Fruit fly (Drosophila melanogaster) whole organism, embryonic: ENCODE measurements around the gene Tim9b.
A peak's percentile ranks its signal among the peaks of the same experiment; 100 is the strongest.

Experiments
- Ada2b ChIP-seq: fragments of 200-800 bp; sonication (Bioruptor generic); IDR thresholded peaks from 2 replicates; pipeline ENCODE4 v1.3.6; 2022; ENCODE audit warnings: missing biosample characterization, missing genetic modification characterization
- Atf3 ChIP-seq: fragments of 200-800 bp; sonication (Bioruptor generic); optimal IDR thresholded peaks from 3 replicates; lab custom pipeline; 2016; ENCODE audit warnings: missing biosample characterization, missing genetic modification characterization
- CG10274 ChIP-seq: fragments of 200-800 bp; sonication (Bioruptor generic); optimal IDR thresholded peaks from 3 replicates; lab custom pipeline; 2017; ENCODE audit warnings: missing biosample characterization, mild to moderate bottlenecking, missing genetic modification characterization
- CG10431 ChIP-seq: fragments of 200-800 bp; sonication (Bioruptor generic); optimal IDR thresholded peaks from 3 replicates; lab custom pipeline; 2018; ENCODE audit warnings: missing biosample characterization, mild to moderate bottlenecking, missing genetic modification characterization
- CG10543 ChIP-seq: fragments of 200-800 bp; sonication (Bioruptor generic); optimal IDR thresholded peaks from 3 replicates; lab custom pipeline; 2017; ENCODE audit warnings: missing biosample characterization, mild to moderate bottlenecking, missing genetic modification characterization, moderate library complexity
- CG11723 ChIP-seq: fragments of 200-800 bp; sonication (Bioruptor generic); optimal IDR thresholded peaks from 2 replicates; lab custom pipeline; 2017; ENCODE audit warnings: missing biosample characterization, mild to moderate bottlenecking, missing genetic modification characterization
- CG1602 ChIP-seq: fragments of 200-800 bp; sonication (Bioruptor generic); optimal IDR thresholded peaks from 3 replicates; lab custom pipeline; 2016; ENCODE audit warnings: missing biosample characterization, missing genetic modification characterization
- CG1832 ChIP-seq: fragments of 200-800 bp; sonication (Bioruptor generic); optimal IDR thresholded peaks from 2 replicates; lab custom pipeline; 2017; ENCODE audit warnings: missing biosample characterization, mild to moderate bottlenecking, missing genetic modification characterization, inconsistent platforms
- CG2120 ChIP-seq: fragments of 200-800 bp; sonication (Bioruptor generic); optimal IDR thresholded peaks from 3 replicates; lab custom pipeline; 2016; ENCODE audit warnings: missing biosample characterization, missing genetic modification characterization
- CG2678 ChIP-seq: fragments of 200-800 bp; sonication (Bioruptor generic); optimal IDR thresholded peaks from 3 replicates; lab custom pipeline; 2019; ENCODE audit warnings: missing biosample characterization, mild to moderate bottlenecking, missing genetic modification characterization, moderate library complexity
- CG32772 ChIP-seq: fragments of 200-800 bp; sonication (Bioruptor generic); IDR thresholded peaks from 2 replicates; pipeline ENCODE4 v1.3.6; 2022; ENCODE audit warnings: missing biosample characterization, missing genetic modification characterization
- CG3838 ChIP-seq: fragments of 200-800 bp; sonication (Bioruptor generic); optimal IDR thresholded peaks from 3 replicates; lab custom pipeline; 2016; ENCODE audit warnings: missing biosample characterization, missing genetic modification characterization
- CG4282 ChIP-seq: fragments of 200-800 bp; sonication (Bioruptor generic); optimal IDR thresholded peaks from 2 replicates; lab custom pipeline; 2016; ENCODE audit warnings: missing biosample characterization, missing genetic modification characterization
- CG4617 ChIP-seq: fragments of 200-800 bp; sonication (Bioruptor generic); optimal IDR thresholded peaks from 3 replicates; lab custom pipeline; 2016; ENCODE audit warnings: missing biosample characterization, missing genetic modification characterization, borderline replicate concordance
- CG4820 ChIP-seq: fragments of 200-800 bp; sonication (Bioruptor generic); optimal IDR thresholded peaks from 3 replicates; lab custom pipeline; 2016; ENCODE audit warnings: missing biosample characterization, missing genetic modification characterization
- CG6683 ChIP-seq: fragments of 200-800 bp; sonication (Bioruptor generic); optimal IDR thresholded peaks from 2 replicates; lab custom pipeline; 2017; ENCODE audit warnings: missing biosample characterization, mild to moderate bottlenecking, missing genetic modification characterization, missing genetic modification reagents
- CG6813 ChIP-seq: fragments of 200-800 bp; sonication (Bioruptor generic); optimal IDR thresholded peaks from 2 replicates; lab custom pipeline; 2017; ENCODE audit warnings: missing biosample characterization, missing genetic modification characterization, mild to moderate bottlenecking, moderate library complexity, missing genetic modification reagents
- CG7786 ChIP-seq: fragments of 200-800 bp; sonication (Bioruptor generic); optimal IDR thresholded peaks from 2 replicates; lab custom pipeline; 2016; ENCODE audit warnings: missing biosample characterization, missing genetic modification characterization
- CG7928 ChIP-seq: fragments of 200-800 bp; sonication (Bioruptor generic); optimal IDR thresholded peaks from 2 replicates; lab custom pipeline; 2017; ENCODE audit warnings: missing biosample characterization, mild to moderate bottlenecking, missing genetic modification characterization
- CG8478 ChIP-seq: fragments of >200 bp; optimal IDR thresholded peaks from 2 replicates; lab custom pipeline; 2018
- CG9215 ChIP-seq: fragments of 200-800 bp; sonication (Bioruptor generic); IDR thresholded peaks from 2 replicates; pipeline ENCODE4 v1.3.6; 2022; ENCODE audit warnings: missing biosample characterization, missing genetic modification characterization
- Dbx ChIP-seq: fragments of 200-800 bp; sonication (Bioruptor generic); IDR thresholded peaks from 3 replicates; pipeline ENCODE4 v1.3.6; 2022; ENCODE audit warnings: missing biosample characterization, missing genetic modification characterization
- Dref ChIP-seq: fragments of 200-800 bp; sonication (Bioruptor generic); IDR thresholded peaks from 2 replicates; pipeline ENCODE4 v1.3.6; 2022; ENCODE audit warnings: missing biosample characterization, missing genetic modification characterization
- E2f1 ChIP-seq: fragments of 200-800 bp; sonication (Bioruptor generic); IDR thresholded peaks from 2 replicates; pipeline ENCODE4 v1.3.6; 2022; ENCODE audit warnings: missing biosample characterization, missing genetic modification characterization
- Ets97D ChIP-seq: fragments of 200-800 bp; sonication (Bioruptor generic); optimal IDR thresholded peaks from 3 replicates; lab custom pipeline; 2016; ENCODE audit warnings: missing biosample characterization, missing genetic modification characterization
- H15 ChIP-seq: fragments of 200-800 bp; sonication (Bioruptor generic); IDR thresholded peaks from 3 replicates; pipeline ENCODE4 v1.3.6; 2022; ENCODE audit warnings: missing biosample characterization, missing genetic modification characterization
- Hand ChIP-seq: fragments of 200-800 bp; sonication (Bioruptor generic); optimal IDR thresholded peaks from 2 replicates; lab custom pipeline; 2017; ENCODE audit warnings: mild to moderate bottlenecking, missing biosample characterization, missing genetic modification reagents, missing genetic modification characterization
- HmgD ChIP-seq: fragments of 200-800 bp; sonication (Bioruptor generic); optimal IDR thresholded peaks from 3 replicates; lab custom pipeline; 2016; ENCODE audit warnings: missing biosample characterization, missing genetic modification characterization
- MTF-1 ChIP-seq: fragments of 200-800 bp; sonication (Bioruptor generic); optimal IDR thresholded peaks from 2 replicates; lab custom pipeline; 2018; ENCODE audit warnings: missing biosample characterization, mild to moderate bottlenecking, missing genetic modification characterization, borderline replicate concordance
- Oli ChIP-seq: fragments of 200-800 bp; sonication (Bioruptor generic); optimal IDR thresholded peaks from 2 replicates; lab custom pipeline; 2018; ENCODE audit warnings: missing biosample characterization, mild to moderate bottlenecking, missing genetic modification characterization, moderate library complexity
- Spps ChIP-seq: fragments of 200-800 bp; sonication (Bioruptor generic); optimal IDR thresholded peaks from 2 replicates; lab custom pipeline; 2018; ENCODE audit warnings: missing biosample characterization, mild to moderate bottlenecking, missing genetic modification characterization
- Stat92E ChIP-seq, 3 experiments: fragments of >200 bp in 2 of 3; fragments of 200-800 bp in 1 of 3; sonication (Bioruptor generic) in 1 of 3; optimal IDR thresholded peaks; 2 replicates each; lab custom pipeline; 2017 to 2019; ENCODE audit warnings: missing biosample characterization in 3 of 3, missing genetic modification characterization in 3 of 3, mild to moderate bottlenecking in 1 of 3, moderate library complexity in 1 of 3
- cg ChIP-seq: fragments of 200-800 bp; sonication (Bioruptor generic); optimal IDR thresholded peaks from 3 replicates; lab custom pipeline; 2019; ENCODE audit warnings: missing biosample characterization, mild to moderate bottlenecking, missing genetic modification characterization, moderate library complexity
- ci ChIP-seq: fragments of 200-800 bp; sonication (Bioruptor generic); IDR thresholded peaks from 3 replicates; pipeline ENCODE4 v1.3.6; 2022; ENCODE audit warnings: missing biosample characterization, missing genetic modification characterization
- danr ChIP-seq: fragments of 200-800 bp; sonication (Bioruptor generic); IDR thresholded peaks from 2 replicates; pipeline ENCODE4 v1.3.6; 2022; ENCODE audit warnings: missing biosample characterization, missing genetic modification characterization
- dimm ChIP-seq: fragments of 200-800 bp; sonication (Bioruptor generic); IDR thresholded peaks from 2 replicates; pipeline ENCODE4 v1.3.6; 2022; ENCODE audit warnings: missing biosample characterization, missing genetic modification characterization
- gcm ChIP-seq: fragments of 200-800 bp; sonication (Bioruptor generic); optimal IDR thresholded peaks from 2 replicates; lab custom pipeline; 2019; ENCODE audit warnings: missing biosample characterization, mild to moderate bottlenecking, missing genetic modification characterization, moderate library complexity
- hbn ChIP-seq: fragments of 200-800 bp; sonication (Bioruptor generic); IDR thresholded peaks from 2 replicates; pipeline ENCODE4 v1.3.6; 2022; ENCODE audit warnings: missing biosample characterization, missing genetic modification characterization; ENCODE audit not compliant: partially characterized antibody
- insv ChIP-seq, 2 experiments: fragments of 200-800 bp; sonication (Bioruptor generic); optimal IDR thresholded peaks; 3 replicates each; lab custom pipeline; 2016 to 2018; ENCODE audit warnings: missing biosample characterization in 2 of 2, missing genetic modification characterization in 2 of 2
- lmd ChIP-seq: fragments of 200-800 bp; sonication (Bioruptor generic); IDR thresholded peaks from 2 replicates; pipeline ENCODE4 v1.3.6; 2022; ENCODE audit warnings: missing biosample characterization, missing genetic modification characterization
- nerfin-2 ChIP-seq: fragments of 200-800 bp; sonication (Bioruptor generic); IDR thresholded peaks from 2 replicates; pipeline ENCODE4 v1.3.6; 2022; ENCODE audit warnings: missing biosample characterization, missing genetic modification characterization; ENCODE audit not compliant: partially characterized antibody
- psq ChIP-seq: fragments of 200-800 bp; sonication (Bioruptor generic); optimal IDR thresholded peaks from 2 replicates; lab custom pipeline; 2017; ENCODE audit warnings: missing biosample characterization, missing genetic modification characterization
- sc ChIP-seq, 3 experiments: fragments of >200 bp in 2 of 3; fragments of 200-800 bp in 1 of 3; sonication (Bioruptor generic) in 1 of 3; optimal IDR thresholded peaks; 2 replicates in 2 of 3; 3 replicates in 1 of 3; lab custom pipeline; 2017; ENCODE audit warnings: mild to moderate bottlenecking in 1 of 3, missing biosample characterization in 1 of 3, missing genetic modification characterization in 1 of 3, missing genetic modification reagents in 1 of 3
- sens ChIP-seq: fragments of 200-800 bp; sonication (Bioruptor generic); peaks from one replicate; lab custom pipeline; 2016; ENCODE audit warnings: missing biosample characterization, missing genetic modification characterization
- sim ChIP-seq: fragments of 200-800 bp; sonication (Bioruptor generic); IDR thresholded peaks from 2 replicates; pipeline ENCODE4 v1.3.6; 2022; ENCODE audit warnings: missing biosample characterization, missing genetic modification characterization
- sob ChIP-seq: fragments of 200-800 bp; sonication (Bioruptor generic); IDR thresholded peaks from 2 replicates; pipeline ENCODE4 v1.3.6; 2022; ENCODE audit warnings: missing biosample characterization, missing genetic modification characterization
- stwl ChIP-seq: fragments of 200-800 bp; sonication (Bioruptor generic); optimal IDR thresholded peaks from 3 replicates; lab custom pipeline; 2018; ENCODE audit warnings: missing biosample characterization, mild to moderate bottlenecking, missing genetic modification characterization, moderate library complexity
- tap ChIP-seq: fragments of 200-800 bp; optimal IDR thresholded peaks from 3 replicates; lab custom pipeline; 2019; ENCODE audit warnings: missing biosample characterization, mild to moderate bottlenecking, missing genetic modification characterization, moderate library complexity
- wek ChIP-seq: fragments of 200-800 bp; sonication (Bioruptor generic); optimal IDR thresholded peaks from 3 replicates; lab custom pipeline; 2018; ENCODE audit warnings: missing biosample characterization, mild to moderate bottlenecking, missing genetic modification characterization, moderate library complexity
- zen2 ChIP-seq: fragments of 200-800 bp; sonication (Bioruptor generic); IDR thresholded peaks from 3 replicates; pipeline ENCODE4 v1.3.6; 2022; ENCODE audit warnings: missing biosample characterization, missing genetic modification characterization; ENCODE audit not compliant: partially characterized antibody
- zfh2 ChIP-seq: fragments of 200-800 bp; sonication (Bioruptor generic); optimal IDR thresholded peaks from 2 replicates; lab custom pipeline; 2016; ENCODE audit warnings: missing biosample characterization, missing genetic modification characterization

The Tim9b gene

dm6 chrX:19637002-19637420, 18.7 kb upstream of the Tim9b start (continued):
- TF ChIP-seq sob (GFP tag; lab: Robert Waterston, UW): no peak
- TF ChIP-seq sens (GFP tag; lab: Kevin White, UChicago): peak; percentile 76
- peak; percentile 22 for TF ChIP-seq CG11723 (GFP tag; lab: Kevin White, UChicago)
- no peak for TF ChIP-seq zen2
- TF ChIP-seq sc (optimal IDR thresholded peaks at IDR 0.05; lab: Kevin White, UChicago): no peak
- TF ChIP-seq sc (GFP tag; optimal IDR thresholded peaks at IDR 0.05; lab: Kevin White, UChicago): no peak
- TF ChIP-seq E2f1: no peak
- no peak for TF ChIP-seq dimm (GFP tag; lab: Robert Waterston, UW)
- TF ChIP-seq Hand (GFP tag; lab: Kevin White, UChicago): peak; percentile 12
- no peak for TF ChIP-seq CG3838 (GFP tag; lab: Kevin White, UChicago)
- TF ChIP-seq ci (GFP tag; lab: Robert Waterston, UW): peak; percentile 54; the same call in 2 of the 3 replicates
- TF ChIP-seq danr (GFP tag; lab: Robert Waterston, UW): no peak
- no peak for TF ChIP-seq CG6813 (GFP tag; lab: Kevin White, UChicago)
- TF ChIP-seq wek (GFP tag; lab: Kevin White, UChicago): peak; percentile 10
- peak; percentile 69 for TF ChIP-seq psq
- no peak for TF ChIP-seq CG10274 (GFP tag; lab: Kevin White, UChicago)
- TF ChIP-seq tap: no peak
- TF ChIP-seq Oli (tag; lab: Kevin White, UChicago): no peak
- TF ChIP-seq CG4282 (GFP tag; lab: Kevin White, UChicago): no peak
- TF ChIP-seq sim (GFP tag; lab: Robert Waterston, UW): no peak
- TF ChIP-seq lmd (GFP tag; lab: Robert Waterston, UW): no peak
- no peak for TF ChIP-seq Ada2b (GFP tag; lab: Robert Waterston, UW)
- no peak for TF ChIP-seq hbn (GFP tag; lab: Robert Waterston, UW)
- no peak for TF ChIP-seq CG32772 (GFP tag; lab: Robert Waterston, UW)
- peak; percentile 98 for TF ChIP-seq CG8478
- TF ChIP-seq HmgD (GFP tag; lab: Kevin White, UChicago): peak; percentile 10
- TF ChIP-seq CG10543 (GFP tag; lab: Kevin White, UChicago): no peak
- no peak for TF ChIP-seq CG7928 (GFP tag; lab: Kevin White, UChicago)
- no peak for TF ChIP-seq CG1832 (GFP tag; lab: Kevin White, UChicago)
- no peak for TF ChIP-seq CG7786 (GFP tag; lab: Kevin White, UChicago)
- TF ChIP-seq CG9215 (GFP tag; lab: Robert Waterston, UW): peak; percentile 86
- TF ChIP-seq Atf3 (GFP tag; lab: Kevin White, UChicago): no peak
- TF ChIP-seq Stat92E (GFP tag; optimal IDR thresholded peaks at IDR 0.05; lab: Kevin White, UChicago): no peak
- no peak for TF ChIP-seq CG4617 (GFP tag; lab: Kevin White, UChicago)
- TF ChIP-seq cg (GFP tag; lab: Kevin White, UChicago): peak; percentile 94
- TF ChIP-seq H15 (GFP tag; lab: Robert Waterston, UW): no peak
- TF ChIP-seq CG10431: no peak
- TF ChIP-seq MTF-1 (GFP tag; lab: Kevin White, UChicago): no peak
- peak in 1 of 2 experiments; percentile 17 for TF ChIP-seq insv (GFP tag; optimal IDR thresholded peaks at IDR 0.05; lab: Kevin White, UChicago)
- no peak for TF ChIP-seq Ets97D (GFP tag; lab: Kevin White, UChicago)
- TF ChIP-seq Dbx: no peak
- TF ChIP-seq Dref (GFP tag; lab: Robert Waterston, UW): no peak
- TF ChIP-seq CG2120 (GFP tag; lab: Kevin White, UChicago): peak; percentile 30
- no peak for TF ChIP-seq CG1602 (GFP tag; lab: Kevin White, UChicago)
- TF ChIP-seq CG6683 (GFP tag; lab: Kevin White, UChicago): no peak
- no peak for TF ChIP-seq CG4820 (GFP tag; lab: Kevin White, UChicago)
- no peak for TF ChIP-seq CG2678 (tag; lab: Kevin White, UChicago)
- peak; percentile 7 for TF ChIP-seq stwl (tag; lab: Kevin White, UChicago)
- no peak for TF ChIP-seq zfh2 (GFP tag; lab: Kevin White, UChicago)
- no peak for TF ChIP-seq gcm (GFP tag; lab: Kevin White, UChicago)
- no peak for TF ChIP-seq Spps (tag; lab: Kevin White, UChicago)
- no peak for TF ChIP-seq nerfin-2 (GFP tag; lab: Robert Waterston, UW)
